Fruit fly (Drosophila melanogaster) whole organism, adult: ENCODE data around the gene wdb.

Experiments
- CG11617 ChIP-seq: fragments of 200-800 bp; sonication (Bioruptor generic); optimal IDR thresholded peaks from 2 replicates; lab custom pipeline; 2017; ENCODE audit warnings: mild to moderate bottlenecking, missing biosample characterization, missing genetic modification reagents, missing genetic modification characterization
- CG12768 ChIP-seq: fragments of 200-800 bp; sonication (Bioruptor generic); optimal IDR thresholded peaks from 2 replicates; lab custom pipeline; 2017; ENCODE audit warnings: missing biosample characterization, missing genetic modification characterization, mild to moderate bottlenecking, moderate library complexity, missing genetic modification reagents
- CG14711 ChIP-seq: fragments of 200-800 bp; sonication (Bioruptor generic); optimal IDR thresholded peaks from 2 replicates; lab custom pipeline; 2018; ENCODE audit warnings: missing biosample characterization, mild to moderate bottlenecking, missing genetic modification characterization, moderate library complexity
- CG1620 ChIP-seq: fragments of 200-800 bp; sonication (Bioruptor generic); optimal IDR thresholded peaks from 2 replicates; lab custom pipeline; 2016; ENCODE audit warnings: missing biosample characterization, missing genetic modification characterization
- CG33017 ChIP-seq: fragments of 200-800 bp; sonication (Bioruptor generic); optimal IDR thresholded peaks from 2 replicates; lab custom pipeline; 2018; ENCODE audit warnings: missing biosample characterization, mild to moderate bottlenecking, missing genetic modification characterization, moderate library complexity
- CG5204 ChIP-seq: fragments of 200-800 bp; sonication (Bioruptor generic); optimal IDR thresholded peaks from 2 replicates; lab custom pipeline; 2016; ENCODE audit warnings: missing biosample characterization, missing genetic modification characterization
- CG7045 ChIP-seq: fragments of 200-800 bp; sonication (Bioruptor generic); optimal IDR thresholded peaks from 2 replicates; lab custom pipeline; 2017; ENCODE audit warnings: missing biosample characterization, mild to moderate bottlenecking, missing genetic modification characterization
- CG7101 ChIP-seq: fragments of 200-800 bp; sonication (Bioruptor generic); optimal IDR thresholded peaks from 2 replicates; lab custom pipeline; 2018; ENCODE audit warnings: missing biosample characterization, mild to moderate bottlenecking, missing genetic modification characterization, moderate library complexity
- Clk ChIP-seq: fragments of 200-800 bp; sonication (Bioruptor generic); optimal IDR thresholded peaks from 2 replicates; lab custom pipeline; 2017; ENCODE audit warnings: missing biosample characterization, missing genetic modification characterization
- Crg-1 ChIP-seq: fragments of 200-800 bp; sonication (Bioruptor generic); optimal IDR thresholded peaks from 2 replicates; lab custom pipeline; 2016; ENCODE audit warnings: missing biosample characterization, missing genetic modification characterization
- Hr96 ChIP-seq: fragments of 200-800 bp; sonication (Bioruptor generic); optimal IDR thresholded peaks from 2 replicates; lab custom pipeline; 2016; ENCODE audit warnings: missing biosample characterization, missing genetic modification characterization
- Mnt ChIP-seq: fragments of 200-800 bp; sonication (Bioruptor generic); optimal IDR thresholded peaks from 2 replicates; lab custom pipeline; 2016; ENCODE audit warnings: missing biosample characterization, mild to moderate bottlenecking, missing genetic modification characterization
- bab1 ChIP-seq: fragments of 200-800 bp; sonication (Bioruptor generic); optimal IDR thresholded peaks from 3 replicates; lab custom pipeline; 2019; ENCODE audit warnings: missing biosample characterization, mild to moderate bottlenecking, missing genetic modification characterization, moderate library complexity
- cic ChIP-seq: fragments of 200-800 bp; sonication (Bioruptor generic); optimal IDR thresholded peaks from 2 replicates; lab custom pipeline; 2017; ENCODE audit warnings: missing biosample characterization, mild to moderate bottlenecking, missing genetic modification characterization, moderate library complexity
- cnc ChIP-seq, 2 experiments: fragments of >200 bp; optimal IDR thresholded peaks; 2 replicates each; lab custom pipeline; 2017
- kay ChIP-seq: fragments of 200-800 bp; sonication (Bioruptor generic); peaks from one replicate; lab custom pipeline; 2016; ENCODE audit warnings: missing biosample characterization, missing genetic modification characterization, borderline replicate concordance
- ovo ChIP-seq: fragments of 200-800 bp; sonication (Bioruptor generic); optimal IDR thresholded peaks from 2 replicates; lab custom pipeline; 2016; ENCODE audit warnings: missing biosample characterization, missing genetic modification characterization
- pad ChIP-seq: fragments of 200-800 bp; sonication (Bioruptor generic); optimal IDR thresholded peaks from 3 replicates; lab custom pipeline; 2017; ENCODE audit warnings: missing biosample characterization, missing genetic modification characterization, mild to moderate bottlenecking, moderate library complexity, missing genetic modification reagents
- tj ChIP-seq: fragments of 200-800 bp; sonication (Bioruptor generic); optimal IDR thresholded peaks from 3 replicates; lab custom pipeline; 2017; ENCODE audit warnings: missing biosample characterization, mild to moderate bottlenecking, missing genetic modification characterization, moderate library complexity
- toe ChIP-seq: fragments of 200-800 bp; sonication (Bioruptor generic); optimal IDR thresholded peaks from 2 replicates; lab custom pipeline; 2016; ENCODE audit warnings: missing biosample characterization, missing genetic modification characterization

The wdb gene

DNA sequence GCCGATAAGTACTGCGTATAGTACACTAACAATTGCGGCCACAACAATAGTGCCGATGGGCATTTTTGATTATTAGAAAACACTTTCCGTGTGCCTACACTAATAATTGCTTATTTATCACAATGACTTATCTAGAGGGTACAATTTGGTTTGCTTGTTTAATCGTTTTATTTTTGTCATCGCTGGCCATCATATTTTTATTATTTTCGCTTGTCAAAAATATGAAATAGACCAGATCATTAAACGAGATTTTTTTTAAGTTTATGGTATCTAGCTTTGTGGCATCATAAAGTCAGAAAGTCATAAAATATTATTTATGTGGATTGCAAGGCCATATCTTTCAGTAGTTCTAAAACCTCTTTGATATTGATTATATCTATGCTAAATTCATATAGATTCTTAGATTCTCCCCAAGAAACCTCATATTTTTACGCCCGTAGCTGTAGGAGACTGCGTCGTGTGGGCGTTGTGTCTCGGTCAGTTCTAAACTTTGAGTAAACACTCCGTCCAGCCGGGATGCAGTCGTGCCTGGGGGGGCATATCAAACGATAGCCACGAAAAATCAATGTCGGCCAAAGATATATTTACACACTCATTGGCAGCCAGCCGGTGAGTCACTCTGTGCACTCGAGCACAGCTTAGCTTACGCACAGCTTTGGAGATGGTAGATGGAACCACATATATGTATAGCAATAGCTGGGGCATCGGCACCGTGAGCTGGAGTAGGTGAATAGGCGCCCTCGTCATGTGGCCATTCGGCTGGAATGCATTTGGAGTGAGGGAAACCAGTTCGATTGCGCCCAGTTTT, 22.8 kb upstream of the wdb start:
- TF ChIP-seq Hr96 (GFP tag; lab: Kevin White, UChicago) (peak; percentile 57), Clk (GFP tag; lab: Kevin White, UChicago) (peak; percentile 47), toe (peak; percentile 75), CG12768 (GFP tag; lab: Kevin White, UChicago) (peak; percentile 76), CG7101 (peak; percentile 59), cic (GFP tag; lab: Kevin White, UChicago) (peak; percentile 41), kay (GFP tag; lab: Kevin White, UChicago) (peak; percentile 93), CG1620 (no peak), cnc (optimal IDR thresholded peaks at IDR 0.05; lab: Kevin White, UChicago) (no peak), CG7045 (GFP tag; lab: Kevin White, UChicago) (peak; percentile 81), pad (GFP tag; lab: Kevin White, UChicago) (peak; percentile 24), ovo (GFP tag; lab: Kevin White, UChicago) (no peak), Mnt (GFP tag; lab: Kevin White, UChicago) (peak; percentile 37), CG5204 (GFP tag; lab: Kevin White, UChicago) (peak; percentile 66), CG33017 (tag; lab: Kevin White, UChicago) (peak; percentile 62), CG14711 (peak; percentile 40), CG11617 (GFP tag; lab: Kevin White, UChicago) (peak; percentile 76), Crg-1 (no peak), bab1 (no peak), tj (peak; percentile 34)

DNA sequence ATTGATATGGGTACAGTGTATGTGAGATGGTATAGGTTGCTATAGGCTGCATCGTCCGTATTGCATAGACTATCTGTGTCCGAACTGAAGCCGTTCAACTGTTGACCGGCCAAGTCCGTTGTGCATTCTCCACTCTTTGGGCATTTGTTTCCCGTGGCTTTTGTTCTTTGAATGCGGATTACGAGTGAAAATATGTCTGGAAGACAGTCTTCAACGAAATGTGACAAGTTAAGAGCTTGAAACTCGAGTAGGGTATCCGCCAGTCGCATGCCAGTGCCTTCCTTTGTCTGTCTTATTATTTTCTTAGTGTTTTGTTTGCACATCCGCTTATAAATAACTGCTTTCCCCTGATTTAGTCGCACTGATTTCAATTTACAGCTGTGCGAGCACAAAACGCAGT, 21.6 kb upstream of the wdb start:
- no peak for TF ChIP-seq tj
- TF ChIP-seq pad (GFP tag; lab: Kevin White, UChicago), result peak; percentile 65
- TF ChIP-seq kay (GFP tag; lab: Kevin White, UChicago), result no peak
- TF ChIP-seq Hr96 (GFP tag; lab: Kevin White, UChicago), result no peak
- TF ChIP-seq Crg-1, result no peak
- TF ChIP-seq ovo (GFP tag; lab: Kevin White, UChicago), result no peak
- TF ChIP-seq Clk (GFP tag; lab: Kevin White, UChicago), result no peak
- no peak for TF ChIP-seq CG7045 (GFP tag; lab: Kevin White, UChicago)
- peak; percentile 18 for TF ChIP-seq CG12768 (GFP tag; lab: Kevin White, UChicago)
- TF ChIP-seq CG1620, result no peak
- no peak for TF ChIP-seq CG11617 (GFP tag; lab: Kevin White, UChicago)
- TF ChIP-seq CG14711, result no peak
- TF ChIP-seq CG33017 (tag; lab: Kevin White, UChicago), result no peak
- no peak for TF ChIP-seq Mnt (GFP tag; lab: Kevin White, UChicago)
- TF ChIP-seq CG5204 (GFP tag; lab: Kevin White, UChicago), result no peak
- TF ChIP-seq cic (GFP tag; lab: Kevin White, UChicago), result no peak

DNA sequence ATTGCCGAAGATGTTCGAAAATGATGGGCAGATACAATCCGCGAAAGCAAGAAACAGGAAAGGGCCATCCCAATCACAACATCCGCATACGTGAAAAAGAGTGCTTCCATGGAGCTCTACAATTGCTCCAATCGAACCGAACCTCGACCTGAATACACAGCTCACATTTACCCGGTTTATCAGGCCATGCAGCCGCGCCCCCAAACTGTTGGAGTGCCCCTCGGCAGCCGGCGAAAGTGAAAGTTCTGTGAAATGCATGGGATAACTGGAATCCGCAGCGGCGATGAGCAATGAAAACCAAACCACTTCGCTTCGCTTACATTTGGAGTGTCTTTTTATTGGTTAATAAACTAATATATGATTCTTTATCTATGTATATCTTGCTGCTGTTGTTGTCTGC, 15.2 kb upstream of the wdb start:
- TF ChIP-seq CG33017 (tag; lab: Kevin White, UChicago), result no peak
- no peak for TF ChIP-seq Crg-1
- TF ChIP-seq bab1, result no peak
- no peak for TF ChIP-seq CG5204 (GFP tag; lab: Kevin White, UChicago)
- no peak for TF ChIP-seq CG11617 (GFP tag; lab: Kevin White, UChicago)
- no peak for TF ChIP-seq cnc (optimal IDR thresholded peaks at IDR 0.05; lab: Kevin White, UChicago)
- no peak for TF ChIP-seq cic (GFP tag; lab: Kevin White, UChicago)
- no peak for TF ChIP-seq tj
- TF ChIP-seq pad (GFP tag; lab: Kevin White, UChicago), result no peak
- no peak for TF ChIP-seq CG1620
- no peak for TF ChIP-seq CG12768 (GFP tag; lab: Kevin White, UChicago)
- no peak for TF ChIP-seq Hr96 (GFP tag; lab: Kevin White, UChicago)
- no peak for TF ChIP-seq CG14711
- TF ChIP-seq Mnt (GFP tag; lab: Kevin White, UChicago), result no peak
- no peak for TF ChIP-seq CG7101
- no peak for TF ChIP-seq Clk (GFP tag; lab: Kevin White, UChicago)
- TF ChIP-seq kay (GFP tag; lab: Kevin White, UChicago), result no peak

DNA sequence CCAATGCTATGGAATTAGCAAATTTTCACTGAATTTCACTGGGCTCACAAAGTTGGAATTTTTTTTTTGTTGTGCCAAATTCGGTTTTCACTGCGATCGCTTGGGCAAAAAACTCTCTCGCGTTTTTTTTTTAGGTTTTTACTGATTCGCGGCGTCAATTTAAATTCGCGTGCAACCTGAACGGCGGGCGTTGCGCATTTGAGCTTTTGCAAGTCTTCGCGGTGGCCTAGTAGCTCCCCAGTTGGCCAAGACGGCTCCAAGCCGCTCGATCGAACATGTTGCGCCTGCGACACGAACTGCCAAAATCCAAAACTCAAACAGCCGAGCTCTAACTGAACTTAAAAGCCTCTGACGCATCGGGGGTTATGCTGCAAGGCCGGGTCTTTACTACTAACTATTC, 13.9 kb upstream of the wdb start, which contains the start of gene CG5639:
Gene CG5639, minus strand, starts transcription at position 152 of the 400 bp plus-strand sequence.
- TF ChIP-seq CG33017 (tag; lab: Kevin White, UChicago) (no peak), CG7045 (GFP tag; lab: Kevin White, UChicago) (no peak), bab1 (no peak), cic (GFP tag; lab: Kevin White, UChicago) (no peak), CG12768 (GFP tag; lab: Kevin White, UChicago) (no peak), kay (GFP tag; lab: Kevin White, UChicago) (no peak)

DNA sequence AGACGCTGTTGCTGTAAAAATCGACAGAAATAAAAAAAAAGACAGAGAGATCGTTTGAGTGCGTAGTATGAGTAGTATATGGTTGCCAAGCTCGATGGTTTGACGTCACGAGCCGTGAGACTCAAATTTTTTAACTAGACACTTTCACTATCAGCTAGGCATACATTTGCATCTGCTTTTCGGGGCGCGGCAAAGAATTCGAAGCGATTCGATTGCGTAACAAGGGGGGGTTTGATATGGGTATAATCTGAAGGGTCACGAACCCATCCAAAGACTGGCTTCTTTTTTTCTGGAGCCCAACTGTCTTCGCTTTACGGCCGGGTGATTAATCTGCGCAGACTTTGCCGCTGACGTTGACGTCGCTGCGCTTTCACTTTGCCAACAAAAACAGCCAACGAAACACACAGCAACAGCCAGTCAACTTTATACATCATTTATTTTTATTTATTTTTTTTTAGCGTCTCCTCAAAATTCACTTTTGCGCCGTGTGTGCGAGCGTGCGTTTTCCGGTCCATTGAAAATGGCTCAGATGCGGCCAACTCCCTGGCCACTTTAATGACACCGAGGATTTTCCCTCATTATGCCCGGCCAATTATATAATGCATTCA, 11.6 kb upstream of the wdb start:
- no peak for TF ChIP-seq cic (GFP tag; lab: Kevin White, UChicago)
- TF ChIP-seq kay (GFP tag; lab: Kevin White, UChicago), result no peak
- TF ChIP-seq tj, result no peak
- no peak for TF ChIP-seq CG5204 (GFP tag; lab: Kevin White, UChicago)
- no peak for TF ChIP-seq CG1620
- TF ChIP-seq CG11617 (GFP tag; lab: Kevin White, UChicago), result no peak
- no peak for TF ChIP-seq CG12768 (GFP tag; lab: Kevin White, UChicago)
- TF ChIP-seq Clk (GFP tag; lab: Kevin White, UChicago), result no peak
- no peak for TF ChIP-seq CG7101
- no peak for TF ChIP-seq cnc (optimal IDR thresholded peaks at IDR 0.05; lab: Kevin White, UChicago)
- TF ChIP-seq Crg-1, result no peak
- TF ChIP-seq ovo (GFP tag; lab: Kevin White, UChicago), result no peak
- TF ChIP-seq CG7045 (GFP tag; lab: Kevin White, UChicago), result no peak
- no peak for TF ChIP-seq toe
